Worm (Caenorhabditis elegans) whole organism, midembryonic: Measurements from ENCODE around the gene ubxn-4.

Experiments
- med-1 ChIP-seq: sonication (generic microtip); optimal IDR thresholded peaks from 2 replicates; lab custom pipeline; 2017; ENCODE audit warnings: missing genetic modification characterization, mild to moderate bottlenecking, missing compliant biosample characterization, antibody characterized with exemption, missing genetic modification reagents; ENCODE audit not compliant: insufficient read depth
- ztf-29 ChIP-seq: fragments of 200-800 bp; sonication (Bioruptor generic); IDR thresholded peaks from 2 replicates; pipeline ENCODE4 v1.3.6; 2022; ENCODE audit warnings: missing genetic modification reagents, missing genetic modification characterization, missing compliant biosample characterization

- TF ChIP-seq med-1 (GFP tag; lab: Kevin White, UChicago) (no peak), ztf-29 (no peak)
These were observed 45.8 kb upstream of the ubxn-4 start for ce11 chrIII:8451181-8451580.
